Worm (Caenorhabditis elegans): ENCODE data around the gene cpg-4.

cpg-4 gene

ce11 chrV:5996114-5996513 is at the start of gene cpg-4:
Gene cpg-4, plus strand, starts transcription at chrV:5996416.
- no peak for TF ChIP-seq nhr-6 (tag; optimal IDR thresholded peaks at IDR 0.05)
- no peak for TF ChIP-seq ceh-82 (tag; optimal IDR thresholded peaks at IDR 0.05)
- no peak for TF ChIP-seq peb-1 (tag; optimal IDR thresholded peaks at IDR 0.05)
- no peak for TF ChIP-seq ama-1 (optimal IDR thresholded peaks at IDR 0.05)
- no peak for TF ChIP-seq mbf-1 (tag; optimal IDR thresholded peaks at IDR 0.05)
- TF ChIP-seq lsy-2 (tag; optimal IDR thresholded peaks at IDR 0.05): no peak
- TF ChIP-seq ceh-16 (tag; optimal IDR thresholded peaks at IDR 0.05): no peak
- no peak for TF ChIP-seq dmd-4 (tag; optimal IDR thresholded peaks at IDR 0.05)
- TF ChIP-seq F13H6.1 (tag; optimal IDR thresholded peaks at IDR 0.05): no peak
- TF ChIP-seq C34F6.9 (tag; optimal IDR thresholded peaks at IDR 0.05): no peak
- TF ChIP-seq nhr-12 (tag; optimal IDR thresholded peaks at IDR 0.05): no peak
- no peak for TF ChIP-seq mdl-1 (tag; optimal IDR thresholded peaks at IDR 0.05)
- no peak for TF ChIP-seq ztf-4 (tag; optimal IDR thresholded peaks at IDR 0.05)
- TF ChIP-seq sem-4 (tag; optimal IDR thresholded peaks at IDR 0.05): no peak

ce11 chrV:5949674-5950149 is 46.5 kb upstream of the cpg-4 start:
- TF ChIP-seq elt-3 (tag; optimal IDR thresholded peaks at IDR 0.05) (no peak), nhr-25 (tag; optimal IDR thresholded peaks at IDR 0.05) (peak; percentile 4), lin-39 (tag; optimal IDR thresholded peaks at IDR 0.05) (peak; percentile 7)

- TF ChIP-seq nhr-25 (tag; optimal IDR thresholded peaks at IDR 0.05): no peak
- no peak for TF ChIP-seq C34F6.9 (tag; optimal IDR thresholded peaks at IDR 0.05)
- TF ChIP-seq ceh-82 (tag; optimal IDR thresholded peaks at IDR 0.05): no peak
- no peak for TF ChIP-seq egl-27 (tag; optimal IDR thresholded peaks at IDR 0.05)
- no peak for TF ChIP-seq unc-39 (tag; optimal IDR thresholded peaks at IDR 0.05)
- no peak for TF ChIP-seq mab-5 (tag; optimal IDR thresholded peaks at IDR 0.05)
- no peak for TF ChIP-seq nhr-6 (tag; optimal IDR thresholded peaks at IDR 0.05)
- TF ChIP-seq zag-1 (tag; optimal IDR thresholded peaks at IDR 0.05): no peak
- TF ChIP-seq sma-9 (GFP tag; optimal IDR thresholded peaks at IDR 0.05): no peak
- TF ChIP-seq sma-9 (tag; optimal IDR thresholded peaks at IDR 0.05): no peak
- no peak for TF ChIP-seq mdl-1 (tag; optimal IDR thresholded peaks at IDR 0.05)
- no peak for TF ChIP-seq mbf-1 (tag; optimal IDR thresholded peaks at IDR 0.05)
- no peak for TF ChIP-seq aly-2 (tag; optimal IDR thresholded peaks at IDR 0.05)
- no peak for TF ChIP-seq lin-13 (GFP tag; optimal IDR thresholded peaks at IDR 0.05)
- no peak for TF ChIP-seq Y55F3AM.14 (GFP tag; optimal IDR thresholded peaks at IDR 0.05)
- TF ChIP-seq elt-3 (tag; optimal IDR thresholded peaks at IDR 0.05): no peak
- no peak for TF ChIP-seq lin-11 (tag; optimal IDR thresholded peaks at IDR 0.05)
- TF ChIP-seq alr-1 (tag; optimal IDR thresholded peaks at IDR 0.05): no peak
- no peak for TF ChIP-seq ZK546.5 (tag; optimal IDR thresholded peaks at IDR 0.05)
- no peak for TF ChIP-seq lin-39 (tag; optimal IDR thresholded peaks at IDR 0.05)
Measured at ce11 chrV:5951133-5951532, 45.1 kb upstream of the cpg-4 start, which contains the start of gene M03F8.1. Gene M03F8.1, plus strand, starts transcription at chrV:5951433.

ce11 chrV:5953086-5953485 is 43.1 kb upstream of the cpg-4 start:
- TF ChIP-seq sma-3 (GFP tag; optimal IDR thresholded peaks at IDR 0.05) (no peak), mbf-1 (tag; optimal IDR thresholded peaks at IDR 0.05) (no peak), gmeb-1 (tag; optimal IDR thresholded peaks at IDR 0.05) (no peak), ztf-4 (tag; optimal IDR thresholded peaks at IDR 0.05) (no peak), R02D3.7 (tag; optimal IDR thresholded peaks at IDR 0.05) (no peak), dmd-4 (tag; optimal IDR thresholded peaks at IDR 0.05) (no peak), crh-2 (tag; optimal IDR thresholded peaks at IDR 0.05) (no peak), mab-5 (tag; optimal IDR thresholded peaks at IDR 0.05) (no peak), skn-1 (tag; optimal IDR thresholded peaks at IDR 0.05) (no peak), ama-1 (optimal IDR thresholded peaks at IDR 0.05) (no peak), elt-3 (tag; optimal IDR thresholded peaks at IDR 0.05) (no peak), fos-1 (tag; optimal IDR thresholded peaks at IDR 0.05) (no peak), lin-11 (tag; optimal IDR thresholded peaks at IDR 0.05) (no peak)

- no peak for TF ChIP-seq unc-62 (GFP tag; optimal IDR thresholded peaks at IDR 0.05)
- no peak for TF ChIP-seq snpc-4 (tag; optimal IDR thresholded peaks at IDR 0.05)
Measured at ce11 chrV:5954747-5955146, 41.5 kb upstream of the cpg-4 start, which contains the start of gene M03F8.6. Gene M03F8.6, minus strand, starts transcription at chrV:5954847.

Data from whole organism, L2 larva.